Fruit fly (Drosophila melanogaster) whole organism, embryonic: ENCODE data around the gene Oseg2.

Experiments
- CG10462 ChIP-seq: fragments of 200-800 bp; sonication (Bioruptor generic); optimal IDR thresholded peaks from 2 replicates; lab custom pipeline; 2016; ENCODE audit warnings: missing biosample characterization, missing genetic modification characterization
- CG10543 ChIP-seq: fragments of 200-800 bp; sonication (Bioruptor generic); optimal IDR thresholded peaks from 3 replicates; lab custom pipeline; 2017; ENCODE audit warnings: missing biosample characterization, mild to moderate bottlenecking, missing genetic modification characterization, moderate library complexity
- CG10959 ChIP-seq: fragments of 200-800 bp; sonication (Bioruptor generic); IDR thresholded peaks from 2 replicates; pipeline ENCODE4 v1.3.6; 2022; ENCODE audit warnings: missing biosample characterization, missing genetic modification characterization
- CG11696 ChIP-seq: fragments of 200-800 bp; sonication (Bioruptor generic); IDR thresholded peaks from 2 replicates; pipeline ENCODE4 v1.3.6; 2022; ENCODE audit warnings: missing biosample characterization, missing genetic modification characterization
- CG12219 ChIP-seq: fragments of 200-800 bp; sonication (Bioruptor generic); optimal IDR thresholded peaks from 3 replicates; lab custom pipeline; 2018; ENCODE audit warnings: missing biosample characterization, mild to moderate bottlenecking, missing genetic modification characterization
- CG13296 ChIP-seq: fragments of 200-800 bp; sonication (Bioruptor generic); optimal IDR thresholded peaks from 3 replicates; lab custom pipeline; 2018; ENCODE audit warnings: missing biosample characterization, mild to moderate bottlenecking, missing genetic modification characterization
- CG14050 ChIP-seq: fragments of 200-800 bp; sonication (Bioruptor generic); IDR thresholded peaks from 3 replicates; pipeline ENCODE4 v1.3.6; 2022; ENCODE audit warnings: missing biosample characterization, missing genetic modification characterization
- CG14860 ChIP-seq: fragments of 200-800 bp; sonication (Bioruptor generic); IDR thresholded peaks from 3 replicates; pipeline ENCODE4 v1.3.6; 2022; ENCODE audit warnings: missing biosample characterization, missing genetic modification characterization; ENCODE audit not compliant: partially characterized antibody
- CG15601 ChIP-seq: fragments of 200-800 bp; sonication (Bioruptor generic); optimal IDR thresholded peaks from 3 replicates; lab custom pipeline; 2019; ENCODE audit warnings: missing biosample characterization, mild to moderate bottlenecking, missing genetic modification characterization, moderate library complexity
- CG16813 ChIP-seq: fragments of 200-800 bp; sonication (Bioruptor generic); IDR thresholded peaks from 3 replicates; pipeline ENCODE4 v1.3.6; 2022; ENCODE audit warnings: missing biosample characterization, missing genetic modification characterization; ENCODE audit not compliant: partially characterized antibody
- CG17361 ChIP-seq: fragments of 200-800 bp; sonication (Bioruptor generic); IDR thresholded peaks from 3 replicates; pipeline ENCODE4 v1.3.6; 2022; ENCODE audit warnings: missing biosample characterization, missing genetic modification characterization
- CG17802 ChIP-seq: fragments of 200-800 bp; sonication (Bioruptor generic); optimal IDR thresholded peaks from 2 replicates; lab custom pipeline; 2018; ENCODE audit warnings: missing biosample characterization, mild to moderate bottlenecking, missing genetic modification characterization, moderate library complexity
- CG34224 ChIP-seq: fragments of 200-800 bp; sonication (Bioruptor generic); IDR thresholded peaks from 3 replicates; pipeline ENCODE4 v1.3.6; 2022; ENCODE audit warnings: missing biosample characterization, missing genetic modification characterization; ENCODE audit not compliant: partially characterized antibody
- CG3726 ChIP-seq: fragments of 200-800 bp; sonication (Bioruptor generic); IDR thresholded peaks from 3 replicates; pipeline ENCODE4, ENCODE4 v1.3.6; 2022; ENCODE audit warnings: missing biosample characterization, missing genetic modification characterization
- CG4404 ChIP-seq: fragments of 200-800 bp; sonication (Bioruptor generic); IDR thresholded peaks from 2 replicates; pipeline ENCODE4 v1.3.6; 2022; ENCODE audit warnings: missing biosample characterization, missing genetic modification characterization
- CG4707 ChIP-seq: fragments of 200-800 bp; sonication (Bioruptor generic); optimal IDR thresholded peaks from 2 replicates; lab custom pipeline; 2018; ENCODE audit warnings: missing biosample characterization, mild to moderate bottlenecking, missing genetic modification characterization, moderate library complexity
- CG5245 ChIP-seq: fragments of 200-800 bp; sonication (Bioruptor generic); optimal IDR thresholded peaks from 3 replicates; lab custom pipeline; 2016; ENCODE audit warnings: missing biosample characterization, missing genetic modification characterization
- CG6254 ChIP-seq: fragments of 200-800 bp; sonication (Bioruptor generic); optimal IDR thresholded peaks from 3 replicates; lab custom pipeline; 2017; ENCODE audit warnings: mild to moderate bottlenecking, missing biosample characterization, missing genetic modification reagents, missing genetic modification characterization
- CG7839 ChIP-seq: fragments of 200-800 bp; sonication (Bioruptor generic); optimal IDR thresholded peaks from 3 replicates; lab custom pipeline; 2018; ENCODE audit warnings: missing biosample characterization, mild to moderate bottlenecking, missing genetic modification characterization, moderate library complexity
- CG8388 ChIP-seq: fragments of 200-800 bp; sonication (Bioruptor generic); optimal IDR thresholded peaks from 2 replicates; lab custom pipeline; 2019; ENCODE audit warnings: missing biosample characterization, mild to moderate bottlenecking, missing genetic modification characterization, moderate library complexity
- CG9797 ChIP-seq: fragments of 200-800 bp; sonication (Bioruptor generic); optimal IDR thresholded peaks from 3 replicates; lab custom pipeline; 2018; ENCODE audit warnings: missing biosample characterization, mild to moderate bottlenecking, missing genetic modification characterization
- D19A ChIP-seq: fragments of 200-800 bp; optimal IDR thresholded peaks from 3 replicates; lab custom pipeline; 2019; ENCODE audit warnings: missing biosample characterization, mild to moderate bottlenecking, missing genetic modification characterization, moderate library complexity
- Dek ChIP-seq: fragments of 200-800 bp; sonication (Bioruptor generic); optimal IDR thresholded peaks from 3 replicates; lab custom pipeline; 2019; ENCODE audit warnings: missing biosample characterization, mild to moderate bottlenecking, missing genetic modification characterization, moderate library complexity
- Hand ChIP-seq: fragments of 200-800 bp; sonication (Bioruptor generic); optimal IDR thresholded peaks from 2 replicates; lab custom pipeline; 2017; ENCODE audit warnings: mild to moderate bottlenecking, missing biosample characterization, missing genetic modification reagents, missing genetic modification characterization
- Hey ChIP-seq: fragments of 200-800 bp; sonication (Bioruptor generic); optimal IDR thresholded peaks from 3 replicates; lab custom pipeline; 2018; ENCODE audit warnings: missing biosample characterization, mild to moderate bottlenecking, missing genetic modification characterization
- Opbp ChIP-seq: fragments of 200-800 bp; sonication (Bioruptor generic); IDR thresholded peaks from 3 replicates; pipeline ENCODE4 v1.3.6; 2022; ENCODE audit warnings: missing biosample characterization, missing genetic modification characterization; ENCODE audit not compliant: partially characterized antibody
- Sry-δ ChIP-seq: fragments of 200-800 bp; sonication (Bioruptor generic); optimal IDR thresholded peaks from 2 replicates; lab custom pipeline; 2016; ENCODE audit warnings: missing biosample characterization, missing genetic modification characterization
- ac ChIP-seq: fragments of 200-800 bp; sonication (Bioruptor generic); optimal IDR thresholded peaks from 3 replicates; lab custom pipeline; 2017; ENCODE audit warnings: missing biosample characterization, mild to moderate bottlenecking, missing genetic modification characterization
- ash1 ChIP-seq: fragments of 200-800 bp; sonication (Bioruptor generic); optimal IDR thresholded peaks from 2 replicates; lab custom pipeline; 2018; ENCODE audit warnings: missing biosample characterization, mild to moderate bottlenecking, missing genetic modification characterization
- cas ChIP-seq: fragments of 200-800 bp; sonication (Bioruptor generic); IDR thresholded peaks from 2 replicates; pipeline ENCODE4 v1.3.6; 2022; ENCODE audit warnings: missing biosample characterization, missing genetic modification characterization
- dm ChIP-seq: fragments of 200-800 bp; sonication (Bioruptor generic); optimal IDR thresholded peaks from 3 replicates; lab custom pipeline; 2016; ENCODE audit warnings: missing biosample characterization, missing genetic modification characterization
- eve ChIP-seq, 2 experiments: fragments of >200 bp; optimal IDR thresholded peaks; 2 replicates each; lab custom pipeline; 2017; ENCODE audit warnings: missing biosample characterization in 2 of 2, missing genetic modification characterization in 2 of 2
- gem ChIP-seq: fragments of 200-800 bp; sonication (Bioruptor generic); optimal IDR thresholded peaks from 2 replicates; lab custom pipeline; 2019; ENCODE audit warnings: missing biosample characterization, mild to moderate bottlenecking, missing genetic modification characterization, moderate library complexity
- hb ChIP-seq: fragments of 200-800 bp; sonication (Bioruptor generic); IDR thresholded peaks from 3 replicates; pipeline ENCODE4 v1.3.6; 2022; ENCODE audit warnings: missing biosample characterization, missing genetic modification characterization; ENCODE audit not compliant: partially characterized antibody
- kah ChIP-seq: fragments of 200-800 bp; sonication (Bioruptor generic); optimal IDR thresholded peaks from 2 replicates; lab custom pipeline; 2018; ENCODE audit warnings: missing biosample characterization, mild to moderate bottlenecking, missing genetic modification characterization
- nerfin-2 ChIP-seq: fragments of 200-800 bp; sonication (Bioruptor generic); IDR thresholded peaks from 2 replicates; pipeline ENCODE4 v1.3.6; 2022; ENCODE audit warnings: missing biosample characterization, missing genetic modification characterization; ENCODE audit not compliant: partially characterized antibody
- otp ChIP-seq: fragments of 200-800 bp; sonication (Bioruptor generic); IDR thresholded peaks from 3 replicates; pipeline ENCODE4, ENCODE4 v1.3.6; 2022; ENCODE audit warnings: missing biosample characterization, missing genetic modification characterization
- pb ChIP-seq: fragments of 200-800 bp; sonication (Bioruptor generic); optimal IDR thresholded peaks from 3 replicates; lab custom pipeline; 2016; ENCODE audit warnings: missing biosample characterization, missing genetic modification characterization
- seq ChIP-seq: fragments of 200-800 bp; sonication (Bioruptor generic); IDR thresholded peaks from 2 replicates; pipeline ENCODE4 v1.3.6; 2022; ENCODE audit warnings: missing biosample characterization, missing genetic modification characterization
- sima ChIP-seq: fragments of 200-800 bp; sonication (Bioruptor generic); optimal IDR thresholded peaks from 2 replicates; lab custom pipeline; 2016; ENCODE audit warnings: missing biosample characterization, missing genetic modification characterization
- sna ChIP-seq: fragments of 200-800 bp; sonication (Bioruptor generic); IDR thresholded peaks from 2 replicates; pipeline ENCODE4 v1.3.6; 2022; ENCODE audit warnings: missing biosample characterization, missing genetic modification characterization; ENCODE audit not compliant: partially characterized antibody
- ssp ChIP-seq: fragments of 200-800 bp; sonication (Bioruptor generic); IDR thresholded peaks from 2 replicates; pipeline ENCODE4 v1.3.6; 2022; ENCODE audit warnings: missing biosample characterization, missing genetic modification characterization
- zf30C ChIP-seq: fragments of 200-800 bp; sonication (Bioruptor generic); optimal IDR thresholded peaks from 3 replicates; lab custom pipeline; 2018; ENCODE audit warnings: missing biosample characterization, mild to moderate bottlenecking, missing genetic modification characterization

The Oseg2 gene

dm6 chr3L:2257412-2257862 is 28.0 kb downstream of the Oseg2 start, which contains the start of the genes CG1275 and Elp5 (continued):
- TF ChIP-seq kah (GFP tag; lab: Kevin White, UChicago) (peak; percentile 49), CG17361 (GFP tag; lab: Robert Waterston, UW) (peak; percentile 99), sima (peak; percentile 96), sna (GFP tag; lab: Robert Waterston, UW) (0 out of 2 replicates have a peak, but pooled peaks have one; percentile 30), Hey (tag; lab: Kevin White, UChicago) (peak; percentile 89), CG8388 (GFP tag; lab: Kevin White, UChicago) (peak; percentile 96), CG11696 (GFP tag; lab: Robert Waterston, UW) (peak; percentile 98), eve (GFP tag; optimal IDR thresholded peaks at IDR 0.05; lab: Kevin White, UChicago) (no peak), D19A (tag; lab: Kevin White, UChicago) (peak; percentile 90), Sry-δ (GFP tag; lab: Kevin White, UChicago) (peak; percentile 65), CG9797 (GFP tag; lab: Kevin White, UChicago) (peak; percentile 57), ssp (GFP tag; lab: Robert Waterston, UW) (peak; percentile 95), CG16813 (GFP tag; lab: Robert Waterston, UW) (no peak), CG10462 (GFP tag; lab: Kevin White, UChicago) (peak; percentile 96), CG34224 (GFP tag; lab: Robert Waterston, UW) (no peak), Hand (GFP tag; lab: Kevin White, UChicago) (peak; percentile 94), otp (GFP tag; lab: Robert Waterston, UW) (peak; percentile 99), nerfin-2 (0 out of 2 replicates have a peak, but pooled peaks have one; percentile 26), CG4404 (peak; percentile 98), gem (peak; percentile 99), CG10959 (peak; percentile 99), hb (no peak), zf30C (GFP tag; lab: Kevin White, UChicago) (no peak), CG5245 (GFP tag; lab: Kevin White, UChicago) (peak; percentile 94), seq (GFP tag; lab: Robert Waterston, UW) (peak; percentile 99), CG12219 (GFP tag; lab: Kevin White, UChicago) (peak; percentile 97), ac (GFP tag; lab: Kevin White, UChicago) (peak; percentile 80), CG7839 (tag; lab: Kevin White, UChicago) (peak; percentile 99), CG14050 (peak; percentile 99), dm (GFP tag; lab: Kevin White, UChicago) (peak; percentile 93)
- TF ChIP-seq, all 482 proteins: peak for 445

dm6 chr3L:2261282-2261681 is 31.8 kb downstream of the Oseg2 start:
- TF ChIP-seq Dek (tag; lab: Kevin White, UChicago) (no peak), CG13296 (GFP tag; lab: Kevin White, UChicago) (no peak), CG14860 (GFP tag; lab: Robert Waterston, UW) (no peak), CG6254 (GFP tag; lab: Kevin White, UChicago) (no peak), cas (no peak), CG4707 (GFP tag; lab: Kevin White, UChicago) (no peak), ash1 (GFP tag; lab: Kevin White, UChicago) (no peak), Opbp (GFP tag; lab: Robert Waterston, UW) (0 out of 3 replicates have a peak, but pooled peaks have one; percentile 20), CG17802 (tag; lab: Kevin White, UChicago) (no peak), CG15601 (tag; lab: Kevin White, UChicago) (no peak), CG10543 (no peak), CG3726 (GFP tag; lab: Robert Waterston, UW) (0 out of 3 replicates have a peak, but pooled peaks have one; percentile 15), pb (no peak)
